Worm (Caenorhabditis elegans) whole organism, late embryonic: ENCODE data around the gene aat-2.

ENCODE experiments used
- che-1 ChIP-seq: sonication (generic microtip); optimal IDR thresholded peaks from 2 replicates; lab custom pipeline; 2016; ENCODE audit warnings: mild to moderate bottlenecking, missing genetic modification characterization, missing compliant biosample characterization
- dmd-4 ChIP-seq: sonication (generic microtip); optimal IDR thresholded peaks from 2 replicates; lab custom pipeline; 2016; ENCODE audit warnings: borderline replicate concordance, missing genetic modification characterization, missing compliant biosample characterization
- dve-1 ChIP-seq: sonication (generic microtip); optimal IDR thresholded peaks from 2 replicates; lab custom pipeline; 2017; ENCODE audit warnings: antibody characterized with exemption, mild to moderate bottlenecking, missing genetic modification characterization, missing compliant biosample characterization
- elt-2 ChIP-seq: sonication (generic microtip); optimal IDR thresholded peaks from 2 replicates; lab custom pipeline; 2016; ENCODE audit warnings: missing genetic modification reagents, missing genetic modification characterization, missing compliant biosample characterization
- elt-4 ChIP-seq: sonication (generic microtip); optimal IDR thresholded peaks from 2 replicates; lab custom pipeline; 2016; ENCODE audit warnings: missing genetic modification characterization, missing compliant biosample characterization
- ets-4 ChIP-seq: sonication (generic microtip); optimal IDR thresholded peaks from 2 replicates; lab custom pipeline; 2016; ENCODE audit warnings: missing genetic modification characterization, missing compliant biosample characterization
- hlh-15 ChIP-seq: sonication (generic microtip); optimal IDR thresholded peaks from 2 replicates; lab custom pipeline; 2016; ENCODE audit warnings: missing genetic modification characterization, missing compliant biosample characterization
- nhr-11 ChIP-seq: fragments of 150-350 bp; optimal IDR thresholded peaks from 2 replicates; lab custom pipeline; 2014; ENCODE audit warnings: missing biosample characterization, missing genetic modification characterization
- pha-4 ChIP-seq: fragments of 150-350 bp; optimal IDR thresholded peaks from 2 replicates; lab custom pipeline; 2018; ENCODE audit warnings: missing biosample characterization, missing genetic modification reagents, missing genetic modification characterization

DNA sequence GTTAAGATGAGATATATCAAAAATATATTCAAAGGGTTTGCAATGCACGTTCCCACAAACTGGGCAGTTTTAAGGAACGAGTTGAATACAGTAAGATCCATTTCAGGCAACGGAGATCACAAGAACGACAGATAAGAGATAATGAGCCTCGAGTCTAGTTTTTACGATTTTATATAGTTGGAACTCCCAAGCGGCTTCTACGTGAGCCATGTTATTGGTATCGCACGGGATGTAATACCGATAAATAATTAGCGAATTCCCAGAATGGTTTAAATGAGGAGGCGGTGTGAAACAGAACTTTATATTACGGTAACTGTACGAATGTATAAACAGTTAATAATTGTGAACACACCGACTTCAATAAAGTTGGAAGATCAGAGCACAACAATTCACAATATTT lies 47.3 kb downstream of the aat-2 start, which contains the start of gene str-177:
- TF ChIP-seq elt-2 (tag; lab: Kevin White, UChicago) (no peak), ets-4 (tag; lab: Kevin White, UChicago) (no peak), pha-4 (tag; lab: Kevin White, UChicago) (no peak), dmd-4 (no peak), nhr-11 (tag; lab: Kevin White, UChicago) (no peak), elt-4 (tag; lab: Kevin White, UChicago) (no peak), che-1 (tag; lab: Kevin White, UChicago) (no peak), dve-1 (tag; lab: Kevin White, UChicago) (no peak), hlh-15 (tag; lab: Kevin White, UChicago) (no peak)
